Fruit fly (Drosophila melanogaster) whole organism, embryonic: ENCODE measurements around the gene smash.

Experiments used
- Abd-B ChIP-seq: fragments of 200-800 bp; sonication (Bioruptor generic); optimal IDR thresholded peaks from 2 replicates; lab custom pipeline; 2018; ENCODE audit warnings: missing biosample characterization, mild to moderate bottlenecking, missing genetic modification characterization, moderate library complexity
- Asciz ChIP-seq: fragments of 200-800 bp; sonication (Bioruptor generic); optimal IDR thresholded peaks from 2 replicates; lab custom pipeline; 2017; ENCODE audit warnings: missing biosample characterization, mild to moderate bottlenecking, missing genetic modification characterization, missing genetic modification reagents
- C15 ChIP-seq: fragments of 200-800 bp; sonication (Bioruptor generic); IDR thresholded peaks from 3 replicates; pipeline ENCODE4 v1.3.6; 2022; ENCODE audit warnings: missing biosample characterization, missing genetic modification characterization
- CG10366 ChIP-seq: fragments of 200-800 bp; sonication (Bioruptor generic); IDR thresholded peaks from 2 replicates; pipeline ENCODE4 v1.3.6; 2022; ENCODE audit warnings: missing biosample characterization, missing genetic modification characterization
- CG10565 ChIP-seq: fragments of 200-800 bp; sonication (Bioruptor generic); optimal IDR thresholded peaks from 3 replicates; lab custom pipeline; 2016; ENCODE audit warnings: missing biosample characterization, mild to moderate bottlenecking, missing genetic modification characterization
- CG11085 ChIP-seq: fragments of 200-800 bp; sonication (Bioruptor generic); IDR thresholded peaks from 2 replicates; pipeline ENCODE4 v1.3.6; 2022; ENCODE audit warnings: missing biosample characterization, missing genetic modification characterization
- CG11456 ChIP-seq: fragments of 200-800 bp; sonication (Bioruptor generic); IDR thresholded peaks from 3 replicates; pipeline ENCODE4 v1.3.6; 2022; ENCODE audit warnings: missing biosample characterization, missing genetic modification characterization
- CG11504 ChIP-seq: fragments of 200-800 bp; sonication (Bioruptor generic); optimal IDR thresholded peaks from 3 replicates; lab custom pipeline; 2019; ENCODE audit warnings: missing biosample characterization, mild to moderate bottlenecking, missing genetic modification characterization, moderate library complexity
- CG13123 ChIP-seq: fragments of 200-800 bp; sonication (Bioruptor generic); optimal IDR thresholded peaks from 2 replicates; lab custom pipeline; 2016; ENCODE audit warnings: missing biosample characterization, missing genetic modification characterization
- CG14441 ChIP-seq: fragments of 200-800 bp; sonication (Bioruptor generic); IDR thresholded peaks from 2 replicates; pipeline ENCODE4 v1.3.6; 2022; ENCODE audit warnings: missing biosample characterization, missing genetic modification characterization
- CG15073 ChIP-seq: fragments of 200-800 bp; sonication (Bioruptor generic); optimal IDR thresholded peaks from 2 replicates; lab custom pipeline; 2016; ENCODE audit warnings: missing biosample characterization, missing genetic modification characterization
- CG15269 ChIP-seq: fragments of 200-800 bp; sonication (Bioruptor generic); optimal IDR thresholded peaks from 2 replicates; lab custom pipeline; 2018; ENCODE audit warnings: missing biosample characterization, mild to moderate bottlenecking, missing genetic modification characterization, moderate library complexity
- CG16813 ChIP-seq: fragments of 200-800 bp; sonication (Bioruptor generic); IDR thresholded peaks from 3 replicates; pipeline ENCODE4 v1.3.6; 2022; ENCODE audit warnings: missing biosample characterization, missing genetic modification characterization; ENCODE audit not compliant: partially characterized antibody
- CG17802 ChIP-seq: fragments of 200-800 bp; sonication (Bioruptor generic); optimal IDR thresholded peaks from 2 replicates; lab custom pipeline; 2018; ENCODE audit warnings: missing biosample characterization, mild to moderate bottlenecking, missing genetic modification characterization, moderate library complexity
- CG18619 ChIP-seq: fragments of 200-800 bp; sonication (Bioruptor generic); optimal IDR thresholded peaks from 3 replicates; lab custom pipeline; 2017; ENCODE audit warnings: missing biosample characterization, mild to moderate bottlenecking, missing genetic modification characterization
- CG2712 ChIP-seq: fragments of 200-800 bp; optimal IDR thresholded peaks from 3 replicates; lab custom pipeline; 2019; ENCODE audit warnings: missing biosample characterization, mild to moderate bottlenecking, missing genetic modification characterization, moderate library complexity
- CG31441 ChIP-seq: fragments of 200-800 bp; sonication (Bioruptor generic); IDR thresholded peaks from 2 replicates; pipeline ENCODE4 v1.3.6; 2022; ENCODE audit warnings: missing biosample characterization, missing genetic modification characterization
- CG4730 ChIP-seq: fragments of 200-800 bp; sonication (Bioruptor generic); IDR thresholded peaks from 2 replicates; pipeline ENCODE4 v1.3.6; 2022; ENCODE audit warnings: missing biosample characterization, missing genetic modification characterization
- CG7556 ChIP-seq: fragments of 200-800 bp; sonication (Bioruptor generic); optimal IDR thresholded peaks from 2 replicates; lab custom pipeline; 2017; ENCODE audit warnings: missing biosample characterization, mild to moderate bottlenecking, missing genetic modification characterization
- CG8765 ChIP-seq: fragments of 200-800 bp; sonication (Bioruptor generic); IDR thresholded peaks from 2 replicates; pipeline ENCODE4 v1.3.6; 2022; ENCODE audit warnings: missing biosample characterization, missing genetic modification characterization
- CHES-1-like ChIP-seq: fragments of 200-800 bp; sonication (Bioruptor generic); optimal IDR thresholded peaks from 2 replicates; lab custom pipeline; 2016; ENCODE audit warnings: missing biosample characterization, missing genetic modification characterization
- Dip2 ChIP-seq: fragments of 200-800 bp; sonication (Bioruptor generic); IDR thresholded peaks from 2 replicates; pipeline ENCODE4 v1.3.6; 2022; ENCODE audit warnings: missing biosample characterization, missing genetic modification characterization
- Dref ChIP-seq: fragments of 200-800 bp; sonication (Bioruptor generic); IDR thresholded peaks from 2 replicates; pipeline ENCODE4 v1.3.6; 2022; ENCODE audit warnings: missing biosample characterization, missing genetic modification characterization
- Hand ChIP-seq: fragments of 200-800 bp; sonication (Bioruptor generic); optimal IDR thresholded peaks from 2 replicates; lab custom pipeline; 2017; ENCODE audit warnings: mild to moderate bottlenecking, missing biosample characterization, missing genetic modification reagents, missing genetic modification characterization
- Lpt ChIP-seq: fragments of >200 bp; optimal IDR thresholded peaks from 2 replicates; lab custom pipeline; 2018; ENCODE audit warnings: missing biosample characterization, missing genetic modification characterization
- NC2α ChIP-seq: fragments of 200-800 bp; sonication (Bioruptor generic); optimal IDR thresholded peaks from 2 replicates; lab custom pipeline; 2016; ENCODE audit warnings: missing biosample characterization, missing genetic modification characterization
- NFAT ChIP-seq: fragments of 200-800 bp; sonication (Bioruptor generic); IDR thresholded peaks from 2 replicates; pipeline ENCODE4 v1.3.6; 2022; ENCODE audit warnings: missing biosample characterization, missing genetic modification characterization
- Optix ChIP-seq: fragments of 200-800 bp; sonication (Bioruptor generic); IDR thresholded peaks from 3 replicates; pipeline ENCODE4 v1.3.6; 2022; ENCODE audit warnings: missing biosample characterization, missing genetic modification characterization
- PHDP ChIP-seq: fragments of 200-800 bp; sonication (Bioruptor generic); optimal IDR thresholded peaks from 3 replicates; lab custom pipeline; 2018; ENCODE audit warnings: missing biosample characterization, mild to moderate bottlenecking, missing genetic modification characterization, moderate library complexity
- Pdp1 ChIP-seq, 2 experiments: fragments of 200-800 bp; sonication (Bioruptor generic); optimal IDR thresholded peaks; 3 replicates each; lab custom pipeline; 2016; ENCODE audit warnings: missing biosample characterization in 2 of 2, missing genetic modification characterization in 2 of 2, mild to moderate bottlenecking in 1 of 2, moderate library complexity in 1 of 2
- Rx ChIP-seq: fragments of 200-800 bp; sonication (Bioruptor generic); IDR thresholded peaks from 2 replicates; pipeline ENCODE4 v1.3.6; 2022; ENCODE audit warnings: missing biosample characterization, missing genetic modification characterization
- al ChIP-seq: fragments of 200-800 bp; sonication (Bioruptor generic); IDR thresholded peaks from 2 replicates; pipeline ENCODE4 v1.3.6; 2022; ENCODE audit warnings: missing biosample characterization, missing genetic modification characterization
- amos ChIP-seq: fragments of 200-800 bp; sonication (Bioruptor generic); IDR thresholded peaks from 2 replicates; pipeline ENCODE4 v1.3.6; 2022; ENCODE audit warnings: missing biosample characterization, missing genetic modification characterization; ENCODE audit not compliant: partially characterized antibody
- bowl ChIP-seq: fragments of 200-800 bp; sonication (Bioruptor generic); IDR thresholded peaks from 2 replicates; pipeline ENCODE4 v1.3.6; 2022; ENCODE audit warnings: missing biosample characterization, missing genetic modification characterization
- cas ChIP-seq: fragments of 200-800 bp; sonication (Bioruptor generic); IDR thresholded peaks from 2 replicates; pipeline ENCODE4 v1.3.6; 2022; ENCODE audit warnings: missing biosample characterization, missing genetic modification characterization
- dpn ChIP-seq, 2 experiments: fragments of 200-800 bp; sonication (Bioruptor generic); optimal IDR thresholded peaks; 3 replicates each; lab custom pipeline; 2016; ENCODE audit warnings: missing biosample characterization in 2 of 2, missing genetic modification characterization in 2 of 2
- eyg ChIP-seq: fragments of 200-800 bp; sonication (Bioruptor generic); optimal IDR thresholded peaks from 3 replicates; lab custom pipeline; 2016; ENCODE audit warnings: missing biosample characterization, missing genetic modification characterization
- ftz-f1 ChIP-seq: fragments of 200-800 bp; sonication (Bioruptor generic); optimal IDR thresholded peaks from 2 replicates; lab custom pipeline; 2016; ENCODE audit warnings: missing biosample characterization, missing genetic modification characterization
- knrl ChIP-seq: fragments of 200-800 bp; sonication (Bioruptor generic); IDR thresholded peaks from 3 replicates; pipeline ENCODE4 v1.3.6; 2022; ENCODE audit warnings: missing biosample characterization, missing genetic modification characterization; ENCODE audit not compliant: partially characterized antibody
- maf-S ChIP-seq: fragments of 200-800 bp; sonication (Bioruptor generic); optimal IDR thresholded peaks from 2 replicates; lab custom pipeline; 2016; ENCODE audit warnings: missing biosample characterization, missing genetic modification characterization
- nerfin-2 ChIP-seq: fragments of 200-800 bp; sonication (Bioruptor generic); IDR thresholded peaks from 2 replicates; pipeline ENCODE4 v1.3.6; 2022; ENCODE audit warnings: missing biosample characterization, missing genetic modification characterization; ENCODE audit not compliant: partially characterized antibody
- nmo ChIP-seq: fragments of 200-800 bp; sonication (Bioruptor generic); optimal IDR thresholded peaks from 2 replicates; lab custom pipeline; 2018; ENCODE audit warnings: missing biosample characterization, mild to moderate bottlenecking, missing genetic modification characterization, moderate library complexity
- oc ChIP-seq: fragments of 200-800 bp; sonication (Bioruptor generic); optimal IDR thresholded peaks from 2 replicates; lab custom pipeline; 2018; ENCODE audit warnings: missing biosample characterization, mild to moderate bottlenecking, missing genetic modification characterization, moderate library complexity
- pum ChIP-seq: fragments of 200-800 bp; sonication (Bioruptor generic); optimal IDR thresholded peaks from 2 replicates; lab custom pipeline; 2016; ENCODE audit warnings: missing biosample characterization, missing genetic modification characterization
- so ChIP-seq: fragments of 200-800 bp; sonication (Bioruptor generic); IDR thresholded peaks from 3 replicates; pipeline ENCODE4 v1.3.6; 2022; ENCODE audit warnings: missing biosample characterization, missing genetic modification characterization
- sug ChIP-seq: fragments of 200-800 bp; optimal IDR thresholded peaks from 2 replicates; lab custom pipeline; 2019; ENCODE audit warnings: missing biosample characterization, mild to moderate bottlenecking, missing genetic modification characterization, moderate library complexity
- tin ChIP-seq: fragments of 200-800 bp; sonication (Bioruptor generic); optimal IDR thresholded peaks from 3 replicates; lab custom pipeline; 2016; ENCODE audit warnings: missing biosample characterization, missing genetic modification characterization
- toy ChIP-seq: fragments of 200-800 bp; sonication (Bioruptor generic); IDR thresholded peaks from 2 replicates; pipeline ENCODE4 v1.3.6; 2022; ENCODE audit warnings: missing biosample characterization, missing genetic modification characterization
- wek ChIP-seq: fragments of 200-800 bp; sonication (Bioruptor generic); optimal IDR thresholded peaks from 3 replicates; lab custom pipeline; 2018; ENCODE audit warnings: missing biosample characterization, mild to moderate bottlenecking, missing genetic modification characterization, moderate library complexity
- yki ChIP-seq: fragments of >200 bp; optimal IDR thresholded peaks from 3 replicates; lab custom pipeline; 2018

Gene smash

DNA sequence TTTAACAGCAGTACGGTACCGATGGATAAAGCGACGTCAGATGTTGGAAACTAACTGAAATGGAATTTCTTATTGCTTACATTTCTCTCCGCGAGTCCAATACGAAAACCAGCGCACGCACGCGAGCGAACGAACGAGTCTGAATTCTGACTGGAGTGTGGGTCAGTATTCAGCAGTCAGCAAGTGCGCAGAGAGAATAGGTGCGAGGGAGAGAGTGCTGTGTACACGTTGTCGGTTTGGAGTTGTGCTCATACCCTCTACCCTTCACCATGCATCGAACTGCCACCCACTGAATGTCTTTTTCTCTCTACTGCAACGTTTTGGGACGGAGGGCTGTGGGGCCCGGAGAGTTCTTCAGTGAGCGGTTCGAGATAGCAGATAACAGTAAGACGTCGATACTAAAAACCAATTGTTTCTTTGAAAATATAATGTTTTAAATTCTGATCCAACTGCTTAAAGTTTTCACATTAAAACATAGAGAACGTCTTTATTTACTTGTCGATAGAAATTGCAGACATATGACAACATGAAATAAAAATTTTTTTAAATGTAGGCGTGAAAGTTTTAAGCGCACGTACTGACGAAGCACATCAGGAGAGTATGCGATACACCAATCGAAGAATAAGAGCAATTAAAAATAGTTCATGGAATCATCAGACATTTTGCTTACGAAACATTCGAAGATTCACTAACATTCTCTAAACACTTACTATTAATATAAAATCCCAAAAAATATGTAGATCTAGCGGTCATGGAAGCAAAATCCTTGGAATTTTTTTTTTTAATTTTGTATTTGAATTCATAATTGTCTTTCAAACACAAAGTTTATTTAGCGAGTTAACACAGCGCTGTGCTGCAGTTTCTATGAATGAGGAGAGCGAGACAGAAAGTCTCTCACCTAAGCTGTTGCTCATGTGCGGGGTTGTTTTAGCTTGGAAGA lies 80.4 kb downstream of the smash start:
- TF ChIP-seq CG31441 (no peak), bowl (no peak), amos (no peak), CG11504 (peak; percentile 92), CG16813 (no peak), CHES-1-like (GFP tag; lab: Kevin White, UChicago) (peak; percentile 82), nerfin-2 (GFP tag; lab: Robert Waterston, UW) (no peak), knrl (GFP tag; lab: Robert Waterston, UW) (no peak), Lpt (GFP tag; lab: Kevin White, UChicago) (no peak), CG17802 (tag; lab: Kevin White, UChicago) (peak; percentile 55), Pdp1 (GFP tag; optimal IDR thresholded peaks at IDR 0.05; lab: Kevin White, UChicago) (peak; percentile 72 to 91), Rx (no peak), pum (peak; percentile 89), Dip2 (GFP tag; lab: Robert Waterston, UW) (no peak), CG18619 (GFP tag; lab: Kevin White, UChicago) (peak; percentile 89), CG13123 (GFP tag; lab: Kevin White, UChicago) (peak; percentile 73), Abd-B (peak; percentile 82), PHDP (peak; percentile 65), CG15073 (GFP tag; lab: Kevin White, UChicago) (peak; percentile 49), NC2α (GFP tag; lab: Kevin White, UChicago) (peak; percentile 71), Optix (GFP tag; lab: Robert Waterston, UW) (no peak), al (GFP tag; lab: Robert Waterston, UW) (no peak), tin (peak; percentile 79), CG14441 (GFP tag; lab: Robert Waterston, UW) (no peak), Asciz (GFP tag; lab: Kevin White, UChicago) (peak; percentile 83), nmo (GFP tag; lab: Kevin White, UChicago) (peak; percentile 91), NFAT (GFP tag; lab: Robert Waterston, UW) (no peak), CG10366 (GFP tag; lab: Robert Waterston, UW) (no peak), so (GFP tag; lab: Robert Waterston, UW) (no peak), CG10565 (GFP tag; lab: Kevin White, UChicago) (no peak), CG2712 (tag; lab: Kevin White, UChicago) (peak; percentile 80), eyg (GFP tag; lab: Kevin White, UChicago) (peak; percentile 5), ftz-f1 (GFP tag; lab: Kevin White, UChicago) (no peak), sug (tag; lab: Kevin White, UChicago) (peak; percentile 54), cas (GFP tag; lab: Robert Waterston, UW) (no peak), dpn (GFP tag; optimal IDR thresholded peaks at IDR 0.05; lab: Kevin White, UChicago) (peak; percentile 82 to 87), Dref (GFP tag; lab: Robert Waterston, UW) (no peak), yki (peak; percentile 65), CG8765 (GFP tag; lab: Robert Waterston, UW) (no peak), CG11085 (GFP tag; lab: Robert Waterston, UW) (no peak), C15 (GFP tag; lab: Robert Waterston, UW) (no peak), maf-S (GFP tag; lab: Kevin White, UChicago) (peak; percentile 52), Hand (GFP tag; lab: Kevin White, UChicago) (peak; percentile 54), CG11456 (GFP tag; lab: Robert Waterston, UW) (no peak), CG15269 (tag; lab: Kevin White, UChicago) (peak; percentile 81), CG7556 (GFP tag; lab: Kevin White, UChicago) (peak; percentile 96), oc (tag; lab: Kevin White, UChicago) (peak; percentile 26), wek (GFP tag; lab: Kevin White, UChicago) (no peak), toy (GFP tag; lab: Robert Waterston, UW) (no peak), CG4730 (GFP tag; lab: Robert Waterston, UW) (no peak)
